Worm (Caenorhabditis elegans): Measurements from ENCODE around the gene F46C8.3.

F46C8.3 gene

ce11 chrX:7502807-7503206, 22.6 kb upstream of the F46C8.3 start, which contains the start of gene F48E3.6:
TSS of gene F48E3.6 (minus strand) at chrX:7502907.
- TF ChIP-seq K12H6.12 (tag; optimal IDR thresholded peaks at IDR 0.05) (no peak), hlh-12 (tag; optimal IDR thresholded peaks at IDR 0.05) (no peak), hrde-1 (tag; optimal IDR thresholded peaks at IDR 0.05; ENCODE audit: borderline replicate concordance) (no peak), ztf-22 (GFP tag; optimal IDR thresholded peaks at IDR 0.05) (no peak), mxl-1 (tag; optimal IDR thresholded peaks at IDR 0.05) (no peak), chd-7 (tag; optimal IDR thresholded peaks at IDR 0.05) (no peak), ccch-3 (GFP tag; optimal IDR thresholded peaks at IDR 0.05) (no peak), T07F8.4 (tag; optimal IDR thresholded peaks at IDR 0.05) (no peak), zfh-2 (GFP tag; conservative IDR thresholded peaks at IDR 0.05) (no peak), zim-3 (tag; optimal IDR thresholded peaks at IDR 0.05) (no peak), F57C9.4 (tag; optimal IDR thresholded peaks at IDR 0.05) (no peak), bed-2 (GFP tag; IDR thresholded peaks at IDR 0.05) (no peak), ceh-91 (GFP tag; IDR thresholded peaks at IDR 0.05) (no peak), F52B5.7 (tag; optimal IDR thresholded peaks at IDR 0.05) (no peak)

- no peak for TF ChIP-seq ceh-79 (tag; optimal IDR thresholded peaks at IDR 0.05)
- no peak for TF ChIP-seq ceh-27 (GFP tag; optimal IDR thresholded peaks at IDR 0.05)
- no peak for TF ChIP-seq nfyb-1 (GFP tag; IDR thresholded peaks at IDR 0.05)
- TF ChIP-seq let-607 (tag; optimal IDR thresholded peaks at IDR 0.05), result no peak
- TF ChIP-seq atf-7 (tag; optimal IDR thresholded peaks at IDR 0.05), result no peak
- no peak for TF ChIP-seq F52B5.7 (tag; optimal IDR thresholded peaks at IDR 0.05)
- TF ChIP-seq ceh-91 (GFP tag; IDR thresholded peaks at IDR 0.05), result no peak
- no peak for TF ChIP-seq lsy-27 (tag; optimal IDR thresholded peaks at IDR 0.05; ENCODE audit: borderline replicate concordance, insufficient read depth)
- TF ChIP-seq nhr-27 (tag; optimal IDR thresholded peaks at IDR 0.05), result no peak
- no peak for TF ChIP-seq zfh-2 (GFP tag; conservative IDR thresholded peaks at IDR 0.05)
- TF ChIP-seq nhr-179 (tag; optimal IDR thresholded peaks at IDR 0.05), result no peak
- no peak for TF ChIP-seq ets-4 (GFP tag; optimal IDR thresholded peaks at IDR 0.05)
- TF ChIP-seq F37B4.10 (GFP tag; IDR thresholded peaks at IDR 0.05), result no peak
- no peak for TF ChIP-seq Y53F4B.3 (GFP tag; IDR thresholded peaks at IDR 0.05)
- TF ChIP-seq madf-10 (tag; optimal IDR thresholded peaks at IDR 0.05), result no peak
- TF ChIP-seq snpc-1.3 (tag; optimal IDR thresholded peaks at IDR 0.05; ENCODE audit: insufficient read depth), result no peak
- no peak for TF ChIP-seq F10E7.11 (tag; optimal IDR thresholded peaks at IDR 0.05)
Measured at ce11 chrX:7506533-7506932, 18.8 kb upstream of the F46C8.3 start, which contains the start of gene lgc-11. TSS of gene lgc-11 (minus strand) at chrX:7506633.

DNA sequence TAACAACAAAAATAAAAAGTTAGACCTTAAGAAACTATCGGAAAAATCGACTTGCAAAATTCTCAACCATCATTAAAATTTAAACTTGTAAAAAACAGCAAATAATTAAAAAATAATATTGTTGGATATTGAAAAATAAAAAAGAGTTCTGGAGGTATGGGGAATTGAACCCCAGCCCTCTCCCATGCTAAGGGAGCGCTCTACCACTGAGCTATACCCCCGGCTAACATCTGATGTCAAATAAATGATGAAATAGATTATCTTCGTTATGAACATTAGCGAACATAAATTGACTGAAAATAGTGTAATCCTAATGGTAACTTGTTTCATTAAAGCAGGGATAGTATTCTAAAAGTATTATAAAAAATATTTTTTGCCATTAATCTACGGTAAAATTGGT, 18.2 kb upstream of the F46C8.3 start:
- 0 out of 2 replicates have a peak, but pooled peaks have one; percentile 10 for TF ChIP-seq ztf-6 (GFP tag; IDR thresholded peaks at IDR 0.05)
- no peak for TF ChIP-seq F57A8.1 (GFP tag; optimal IDR thresholded peaks at IDR 0.05)
- TF ChIP-seq zim-3 (tag; optimal IDR thresholded peaks at IDR 0.05), result no peak
- peak; percentile 7 for TF ChIP-seq attf-5 (GFP tag; optimal IDR thresholded peaks at IDR 0.05)
- no peak for TF ChIP-seq Y79H2A.3 (GFP tag; conservative IDR thresholded peaks at IDR 0.05)
- TF ChIP-seq ceh-79 (tag; optimal IDR thresholded peaks at IDR 0.05), result no peak
- TF ChIP-seq hmg-1.2 (GFP tag; IDR thresholded peaks at IDR 0.05), result peak; percentile 45; the same call in 1 of the 2 replicates
- no peak for TF ChIP-seq unc-62 (GFP tag; optimal IDR thresholded peaks at IDR 0.05)
- no peak for TF ChIP-seq fkh-3 (tag; optimal IDR thresholded peaks at IDR 0.05)
- TF ChIP-seq mxl-1 (tag; optimal IDR thresholded peaks at IDR 0.05), result peak; percentile 61
- no peak for TF ChIP-seq madf-3 (GFP tag; IDR thresholded peaks at IDR 0.05)
- peak; percentile 79 for TF ChIP-seq die-1 (tag; optimal IDR thresholded peaks at IDR 0.05)
- no peak for TF ChIP-seq egrh-3 (GFP tag; IDR thresholded peaks at IDR 0.05)
- no peak for TF ChIP-seq attf-6 (GFP tag; IDR thresholded peaks at IDR 0.05)
- peak; percentile 94 for TF ChIP-seq rpc-1 (optimal IDR thresholded peaks at IDR 0.05)
- peak; percentile 96 for TF ChIP-seq rpc-1 (tag; optimal IDR thresholded peaks at IDR 0.05)
- no peak for TF ChIP-seq sea-2 (GFP tag; IDR thresholded peaks at IDR 0.05)
- no peak for TF ChIP-seq zfh-2 (GFP tag; conservative IDR thresholded peaks at IDR 0.05)
- peak; percentile 51; the same call in 1 of the 2 replicates for TF ChIP-seq pbrm-1 (GFP tag; IDR thresholded peaks at IDR 0.05)
- TF ChIP-seq mcd-1 (GFP tag; IDR thresholded peaks at IDR 0.05), result no peak
- no peak for TF ChIP-seq ama-1 (optimal IDR thresholded peaks at IDR 0.05)
- no peak for TF ChIP-seq ama-1 (GFP tag; optimal IDR thresholded peaks at IDR 0.05)
- peak; percentile 88 for TF ChIP-seq lin-26 (GFP tag; IDR thresholded peaks at IDR 0.05)
- TF ChIP-seq ztf-28 (GFP tag; IDR thresholded peaks at IDR 0.05), result no peak
